Worm (Caenorhabditis elegans) whole organism, L2 larva: ENCODE measurements around the gene T22B2.2.

ENCODE experiments used
- C34F6.9 ChIP-seq: fragments of 150-350 bp; optimal IDR thresholded peaks from 2 replicates; lab custom pipeline; 2014; ENCODE audit warnings: missing biosample characterization, missing genetic modification characterization
- R02D3.7 ChIP-seq: fragments of 150-350 bp; optimal IDR thresholded peaks from 2 replicates; lab custom pipeline; 2014; ENCODE audit warnings: missing biosample characterization, missing genetic modification characterization
- alr-1 ChIP-seq: fragments of 150-350 bp; optimal IDR thresholded peaks from 2 replicates; lab custom pipeline; 2014; ENCODE audit warnings: missing biosample characterization, missing genetic modification characterization
- aly-2 ChIP-seq: fragments of 150-350 bp; optimal IDR thresholded peaks from 2 replicates; lab custom pipeline; 2014; ENCODE audit warnings: missing biosample characterization, missing genetic modification characterization
- ama-1 ChIP-seq: fragments of 150-350 bp; optimal IDR thresholded peaks from 2 replicates; lab custom pipeline; 2018; ENCODE audit warnings: inconsistent platforms
- blmp-1 ChIP-seq: sonication (generic microtip); optimal IDR thresholded peaks from 2 replicates; lab custom pipeline; 2017; ENCODE audit warnings: missing genetic modification characterization, mild to moderate bottlenecking, missing compliant biosample characterization, antibody characterized with exemption, moderate library complexity; ENCODE audit not compliant: insufficient read depth
- ceh-16 ChIP-seq: fragments of 150-350 bp; optimal IDR thresholded peaks from 2 replicates; lab custom pipeline; 2014; ENCODE audit warnings: missing biosample characterization, missing genetic modification characterization
- ceh-82 ChIP-seq: fragments of 150-350 bp; optimal IDR thresholded peaks from 2 replicates; lab custom pipeline; 2014; ENCODE audit warnings: missing biosample characterization, missing genetic modification characterization
- crh-2 ChIP-seq: sonication (generic microtip); optimal IDR thresholded peaks from 2 replicates; lab custom pipeline; 2017; ENCODE audit warnings: missing biosample characterization, missing genetic modification characterization
- dmd-4 ChIP-seq: sonication (generic microtip); optimal IDR thresholded peaks from 2 replicates; lab custom pipeline; 2017; ENCODE audit warnings: missing biosample characterization, missing genetic modification characterization
- elt-1 ChIP-seq: fragments of 150-350 bp; optimal IDR thresholded peaks from 2 replicates; lab custom pipeline; 2014; ENCODE audit warnings: missing biosample characterization, missing genetic modification characterization
- elt-3 ChIP-seq: sonication (generic microtip); optimal IDR thresholded peaks from 2 replicates; lab custom pipeline; 2017; ENCODE audit warnings: missing biosample characterization, missing genetic modification characterization
- fos-1 ChIP-seq: fragments of 150-350 bp; optimal IDR thresholded peaks from 2 replicates; lab custom pipeline; 2014; ENCODE audit warnings: missing biosample characterization, missing genetic modification characterization
- gmeb-1 ChIP-seq: fragments of 150-350 bp; optimal IDR thresholded peaks from 2 replicates; lab custom pipeline; 2014; ENCODE audit warnings: missing biosample characterization, missing genetic modification characterization
- mab-5 ChIP-seq: fragments of 150-350 bp; optimal IDR thresholded peaks from 2 replicates; lab custom pipeline; 2014; ENCODE audit warnings: missing biosample characterization, missing genetic modification characterization
- mbf-1 ChIP-seq: sonication (generic microtip); optimal IDR thresholded peaks from 2 replicates; lab custom pipeline; 2017; ENCODE audit warnings: missing biosample characterization, missing genetic modification characterization
- mdl-1 ChIP-seq, 2 experiments: fragments of 150-350 bp in 1 of 2; sonication (generic microtip) in 1 of 2; optimal IDR thresholded peaks; 2 replicates each; lab custom pipeline; 2017; ENCODE audit warnings: missing biosample characterization in 2 of 2, missing genetic modification characterization in 2 of 2
- nhr-10 ChIP-seq: sonication (generic microtip); optimal IDR thresholded peaks from 2 replicates; lab custom pipeline; 2017; ENCODE audit warnings: missing biosample characterization, missing genetic modification characterization
- nhr-11 ChIP-seq: fragments of 150-350 bp; optimal IDR thresholded peaks from 2 replicates; lab custom pipeline; 2014; ENCODE audit warnings: missing biosample characterization, missing genetic modification characterization
- nhr-129 ChIP-seq: fragments of 150-350 bp; optimal IDR thresholded peaks from 2 replicates; lab custom pipeline; 2014; ENCODE audit warnings: missing biosample characterization, missing genetic modification characterization
- nhr-21 ChIP-seq: fragments of 150-350 bp; optimal IDR thresholded peaks from 2 replicates; lab custom pipeline; 2014; ENCODE audit warnings: missing biosample characterization, missing genetic modification characterization
- nhr-23 ChIP-seq: fragments of 150-350 bp; optimal IDR thresholded peaks from 2 replicates; lab custom pipeline; 2014; ENCODE audit warnings: missing biosample characterization, missing genetic modification reagents, missing genetic modification characterization
- nhr-237 ChIP-seq: fragments of 150-350 bp; optimal IDR thresholded peaks from 2 replicates; lab custom pipeline; 2014; ENCODE audit warnings: missing biosample characterization, missing genetic modification characterization
- nhr-25 ChIP-seq: fragments of 150-350 bp; sonication (generic microtip); optimal IDR thresholded peaks from 3 replicates; lab custom pipeline; 2014; ENCODE audit warnings: missing biosample characterization, missing genetic modification characterization
- nhr-6 ChIP-seq: fragments of 150-350 bp; optimal IDR thresholded peaks from 2 replicates; lab custom pipeline; 2014; ENCODE audit warnings: missing biosample characterization, missing genetic modification characterization
- sem-4 ChIP-seq: fragments of 150-350 bp; optimal IDR thresholded peaks from 2 replicates; lab custom pipeline; 2014; ENCODE audit warnings: missing biosample characterization, missing genetic modification reagents, missing genetic modification characterization
- skn-1 ChIP-seq: sonication (generic microtip); optimal IDR thresholded peaks from 2 replicates; lab custom pipeline; 2017; ENCODE audit warnings: missing biosample characterization, missing genetic modification characterization
- sma-3 ChIP-seq: sonication (generic microtip); optimal IDR thresholded peaks from 2 replicates; lab custom pipeline; 2016; ENCODE audit warnings: missing genetic modification reagents, missing genetic modification characterization, missing compliant biosample characterization
- sma-9 ChIP-seq, 2 experiments: fragments of 150-350 bp in 1 of 2; sonication (generic microtip) in 1 of 2; optimal IDR thresholded peaks; 2 replicates each; lab custom pipeline; 2014 to 2016; ENCODE audit warnings: missing genetic modification characterization in 2 of 2, mild to moderate bottlenecking in 1 of 2, missing biosample characterization in 1 of 2, missing compliant biosample characterization in 1 of 2, missing genetic modification reagents in 1 of 2, moderate library complexity in 1 of 2
- unc-39 ChIP-seq: fragments of 150-350 bp; optimal IDR thresholded peaks from 2 replicates; lab custom pipeline; 2014; ENCODE audit warnings: missing biosample characterization, missing genetic modification characterization
- unc-55 ChIP-seq: fragments of 150-350 bp; sonication (generic microtip); optimal IDR thresholded peaks from 3 replicates; lab custom pipeline; 2014; ENCODE audit warnings: missing biosample characterization, missing genetic modification reagents, missing genetic modification characterization
- unc-62 ChIP-seq: fragments of 150-350 bp; optimal IDR thresholded peaks from 2 replicates; lab custom pipeline; 2014; ENCODE audit warnings: missing biosample characterization, missing genetic modification reagents, missing genetic modification characterization
- zag-1 ChIP-seq: fragments of 150-350 bp; optimal IDR thresholded peaks from 2 replicates; lab custom pipeline; 2014; ENCODE audit warnings: missing biosample characterization, missing genetic modification characterization
- ztf-11 ChIP-seq: sonication (generic microtip); optimal IDR thresholded peaks from 2 replicates; lab custom pipeline; 2017; ENCODE audit warnings: missing biosample characterization, missing genetic modification characterization

Gene T22B2.2

ce11 chrX:3931350-3931749 lies 11.1 kb downstream of the T22B2.2 start, which contains the start of gene adt-3:
adt-3 (plus strand) TSS chrX:3931650.
- TF ChIP-seq ceh-16 (tag; lab: Kevin White, UChicago), result no peak
- no peak for TF ChIP-seq dmd-4 (tag; lab: Kevin White, UChicago)
- no peak for TF ChIP-seq nhr-237 (tag; lab: Kevin White, UChicago)
- TF ChIP-seq R02D3.7, result no peak
- no peak for TF ChIP-seq nhr-21 (tag; lab: Kevin White, UChicago)
- TF ChIP-seq ztf-11, result no peak
- TF ChIP-seq crh-2 (tag; lab: Kevin White, UChicago), result no peak
- TF ChIP-seq nhr-11 (tag; lab: Kevin White, UChicago), result no peak
- no peak for TF ChIP-seq unc-39
- TF ChIP-seq fos-1, result no peak
- TF ChIP-seq nhr-10, result no peak
- no peak for TF ChIP-seq unc-62 (GFP tag; lab: Kevin White, UChicago)
- TF ChIP-seq mab-5 (tag; lab: Kevin White, UChicago), result no peak
- TF ChIP-seq mbf-1 (tag; lab: Kevin White, UChicago), result no peak
- no peak for TF ChIP-seq zag-1 (tag; lab: Kevin White, UChicago)
- TF ChIP-seq sem-4, result no peak

ce11 chrX:3932694-3933093 lies 12.5 kb downstream of the T22B2.2 start:
- TF ChIP-seq sma-9 (GFP tag; optimal IDR thresholded peaks at IDR 0.05; lab: Kevin White, UChicago) (peak; percentile 41), sma-9 (tag; optimal IDR thresholded peaks at IDR 0.05; lab: Kevin White, UChicago) (no peak), nhr-10 (no peak), sma-3 (peak; percentile 13), skn-1 (no peak), nhr-11 (tag; lab: Kevin White, UChicago) (no peak), blmp-1 (tag; lab: Kevin White, UChicago) (peak; percentile 88), sem-4 (peak; percentile 5), nhr-25 (peak; percentile 65)
- TF ChIP-seq, all 48 proteins: peak for 5

- TF ChIP-seq gmeb-1 (tag; lab: Kevin White, UChicago) (no peak), elt-3 (tag; lab: Kevin White, UChicago) (no peak), alr-1 (tag; lab: Kevin White, UChicago) (no peak), nhr-25 (no peak), R02D3.7 (no peak)
Observed at ce11 chrX:3937483-3937882, 17.3 kb downstream of the T22B2.2 start.

- TF ChIP-seq nhr-6 (tag; lab: Kevin White, UChicago), result no peak
- TF ChIP-seq, all 48 proteins: peak for 0
Observed at ce11 chrX:3937884-3938283, 17.7 kb downstream of the T22B2.2 start.

- TF ChIP-seq dmd-4 (tag; lab: Kevin White, UChicago), result no peak
- TF ChIP-seq nhr-6 (tag; lab: Kevin White, UChicago), result no peak
- TF ChIP-seq aly-2, result no peak
- TF ChIP-seq elt-1 (tag; lab: Kevin White, UChicago), result no peak
- no peak for TF ChIP-seq skn-1
- no peak for TF ChIP-seq mbf-1 (tag; lab: Kevin White, UChicago)
- TF ChIP-seq crh-2 (tag; lab: Kevin White, UChicago), result no peak
- TF ChIP-seq nhr-237 (tag; lab: Kevin White, UChicago), result no peak
- no peak for TF ChIP-seq mdl-1 (tag; optimal IDR thresholded peaks at IDR 0.05; lab: Kevin White, UChicago)
Observed at ce11 chrX:3938950-3939349, 18.7 kb downstream of the T22B2.2 start, which contains the start of gene T19D2.3. T19D2.3 (plus strand) TSS chrX:3939250.

ce11 chrX:3942267-3942666 lies 22.1 kb downstream of the T22B2.2 start, which contains the start of gene T19D2.13:
T19D2.13 (minus strand) TSS chrX:3942367.
- TF ChIP-seq elt-3 (tag; lab: Kevin White, UChicago) (no peak), sem-4 (no peak), fos-1 (no peak), unc-55 (GFP tag; lab: Kevin White, UChicago) (no peak), C34F6.9 (no peak), sma-9 (GFP tag; optimal IDR thresholded peaks at IDR 0.05; lab: Kevin White, UChicago) (no peak), sma-9 (tag; optimal IDR thresholded peaks at IDR 0.05; lab: Kevin White, UChicago) (no peak), nhr-21 (tag; lab: Kevin White, UChicago) (no peak), ama-1 (lab: Kevin White, UChicago) (no peak), unc-39 (no peak), ceh-82 (tag; lab: Kevin White, UChicago) (no peak), blmp-1 (tag; lab: Kevin White, UChicago) (no peak), nhr-23 (no peak), skn-1 (no peak), nhr-129 (tag; lab: Kevin White, UChicago) (no peak), alr-1 (tag; lab: Kevin White, UChicago) (no peak)
